Fruit fly (Drosophila melanogaster) whole organism, embryonic: Measurements from ENCODE around the gene CG5171.
A peak's percentile ranks its signal among the peaks of the same experiment; 100 is the strongest.

Experiments used
- Atf6 ChIP-seq: fragments of 200-800 bp; sonication (Bioruptor generic); IDR thresholded peaks from 2 replicates; pipeline ENCODE4 v1.3.6; 2022; ENCODE audit warnings: missing biosample characterization, missing genetic modification characterization
- C15 ChIP-seq: fragments of 200-800 bp; sonication (Bioruptor generic); IDR thresholded peaks from 3 replicates; pipeline ENCODE4 v1.3.6; 2022; ENCODE audit warnings: missing biosample characterization, missing genetic modification characterization
- CG10462 ChIP-seq: fragments of 200-800 bp; sonication (Bioruptor generic); optimal IDR thresholded peaks from 2 replicates; lab custom pipeline; 2016; ENCODE audit warnings: missing biosample characterization, missing genetic modification characterization
- CG14050 ChIP-seq: fragments of 200-800 bp; sonication (Bioruptor generic); IDR thresholded peaks from 3 replicates; pipeline ENCODE4 v1.3.6; 2022; ENCODE audit warnings: missing biosample characterization, missing genetic modification characterization
- CG14441 ChIP-seq: fragments of 200-800 bp; sonication (Bioruptor generic); IDR thresholded peaks from 2 replicates; pipeline ENCODE4 v1.3.6; 2022; ENCODE audit warnings: missing biosample characterization, missing genetic modification characterization
- CG1602 ChIP-seq: fragments of 200-800 bp; sonication (Bioruptor generic); optimal IDR thresholded peaks from 3 replicates; lab custom pipeline; 2016; ENCODE audit warnings: missing biosample characterization, missing genetic modification characterization
- CG16815 ChIP-seq: fragments of 200-800 bp; sonication (Bioruptor generic); optimal IDR thresholded peaks from 3 replicates; lab custom pipeline; 2017; ENCODE audit warnings: missing biosample characterization, mild to moderate bottlenecking, missing genetic modification characterization
- CG17612 ChIP-seq: fragments of 200-800 bp; sonication (Bioruptor generic); IDR thresholded peaks from 2 replicates; pipeline ENCODE4 v1.3.6; 2022; ENCODE audit warnings: missing biosample characterization, missing genetic modification characterization
- CG2199 ChIP-seq: fragments of 200-800 bp; sonication (Bioruptor generic); IDR thresholded peaks from 3 replicates; pipeline ENCODE4 v1.3.6; 2022; ENCODE audit warnings: missing biosample characterization, missing genetic modification characterization
- CG30403 ChIP-seq: fragments of 200-800 bp; sonication (Bioruptor generic); optimal IDR thresholded peaks from 3 replicates; lab custom pipeline; 2016; ENCODE audit warnings: missing biosample characterization, missing genetic modification characterization
- CG30431 ChIP-seq: fragments of 200-800 bp; sonication (Bioruptor generic); optimal IDR thresholded peaks from 2 replicates; lab custom pipeline; 2017; ENCODE audit warnings: missing biosample characterization, missing genetic modification characterization
- CG31441 ChIP-seq: fragments of 200-800 bp; sonication (Bioruptor generic); IDR thresholded peaks from 2 replicates; pipeline ENCODE4 v1.3.6; 2022; ENCODE audit warnings: missing biosample characterization, missing genetic modification characterization
- CG34422 ChIP-seq: fragments of 200-800 bp; sonication (Bioruptor generic); IDR thresholded peaks from 3 replicates; pipeline ENCODE4 v1.3.6; 2022; ENCODE audit warnings: missing biosample characterization, missing genetic modification characterization
- CG43689 ChIP-seq: fragments of 200-800 bp; sonication (Bioruptor generic); IDR thresholded peaks from 2 replicates; pipeline ENCODE4 v1.3.6; 2022; ENCODE audit warnings: missing biosample characterization, missing genetic modification characterization
- CG6654 ChIP-seq: fragments of 200-800 bp; sonication (Bioruptor generic); optimal IDR thresholded peaks from 2 replicates; lab custom pipeline; 2017; ENCODE audit warnings: missing biosample characterization, mild to moderate bottlenecking, missing genetic modification characterization
- CG7786 ChIP-seq: fragments of 200-800 bp; sonication (Bioruptor generic); optimal IDR thresholded peaks from 2 replicates; lab custom pipeline; 2016; ENCODE audit warnings: missing biosample characterization, missing genetic modification characterization
- CG8290 ChIP-seq, 3 experiments: fragments of 200-800 bp; sonication (Bioruptor generic); optimal IDR thresholded peaks; 2 replicates each; lab custom pipeline; 2016 to 2019; ENCODE audit warnings: missing biosample characterization in 3 of 3, missing genetic modification characterization in 3 of 3, mild to moderate bottlenecking in 2 of 3, moderate library complexity in 1 of 3
- CG9727 ChIP-seq: fragments of 200-800 bp; sonication (Bioruptor generic); optimal IDR thresholded peaks from 3 replicates; lab custom pipeline; 2017; ENCODE audit warnings: missing biosample characterization, mild to moderate bottlenecking, missing genetic modification characterization
- Eip74EF ChIP-seq, 2 experiments: fragments of 200-800 bp in 1 of 2; fragments of >200 bp in 1 of 2; sonication (Bioruptor generic) in 1 of 2; optimal IDR thresholded peaks; 2 replicates each; lab custom pipeline; 2017 to 2019; ENCODE audit warnings: missing biosample characterization in 2 of 2, missing genetic modification characterization in 2 of 2, mild to moderate bottlenecking in 1 of 2, moderate library complexity in 1 of 2
- GATAe ChIP-seq: fragments of 200-800 bp; sonication (Bioruptor generic); conservative IDR thresholded peaks from 2 replicates; pipeline ENCODE4 v1.3.6; 2022; ENCODE audit warnings: missing biosample characterization, missing genetic modification characterization
- Gsc ChIP-seq: fragments of 200-800 bp; sonication (Bioruptor generic); IDR thresholded peaks from 2 replicates; pipeline ENCODE4 v1.3.6; 2022; ENCODE audit warnings: missing biosample characterization, missing genetic modification characterization
- H2.0 ChIP-seq: fragments of 200-800 bp; sonication (Bioruptor generic); IDR thresholded peaks from 2 replicates; pipeline ENCODE4 v1.3.6; 2022; ENCODE audit warnings: missing biosample characterization, missing genetic modification characterization
- Hand ChIP-seq: fragments of 200-800 bp; sonication (Bioruptor generic); optimal IDR thresholded peaks from 2 replicates; lab custom pipeline; 2017; ENCODE audit warnings: mild to moderate bottlenecking, missing biosample characterization, missing genetic modification reagents, missing genetic modification characterization
- Hr51 ChIP-seq, 2 experiments: fragments of 200-800 bp; sonication (Bioruptor generic); optimal IDR thresholded peaks; 2 replicates in 1 of 2; 3 replicates in 1 of 2; lab custom pipeline; 2016 to 2018; ENCODE audit warnings: missing biosample characterization in 2 of 2, missing genetic modification characterization in 2 of 2, mild to moderate bottlenecking in 1 of 2, moderate library complexity in 1 of 2
- Lim3 ChIP-seq: fragments of 200-800 bp; sonication (Bioruptor generic); IDR thresholded peaks from 2 replicates; pipeline ENCODE4 v1.3.6; 2022; ENCODE audit warnings: missing biosample characterization, missing genetic modification characterization
- MTF-1 ChIP-seq: fragments of 200-800 bp; sonication (Bioruptor generic); optimal IDR thresholded peaks from 2 replicates; lab custom pipeline; 2018; ENCODE audit warnings: missing biosample characterization, mild to moderate bottlenecking, missing genetic modification characterization, borderline replicate concordance
- Nf-YA ChIP-seq: fragments of 200-800 bp; sonication (Bioruptor generic); IDR thresholded peaks from 2 replicates; pipeline ENCODE4 v1.3.6; 2022; ENCODE audit warnings: missing biosample characterization, missing genetic modification characterization
- Nf-YB ChIP-seq: fragments of 200-800 bp; sonication (Bioruptor generic); optimal IDR thresholded peaks from 3 replicates; lab custom pipeline; 2019; ENCODE audit warnings: missing biosample characterization, mild to moderate bottlenecking, missing genetic modification characterization, moderate library complexity
- Ptx1 ChIP-seq: fragments of 200-800 bp; sonication (Bioruptor generic); IDR thresholded peaks from 2 replicates; pipeline ENCODE4 v1.3.6; 2022; ENCODE audit warnings: missing biosample characterization, missing genetic modification characterization
- Sin3A ChIP-seq: fragments of >200 bp; optimal IDR thresholded peaks from 2 replicates; lab custom pipeline; 2018
- Stat92E ChIP-seq, 3 experiments: fragments of >200 bp in 2 of 3; fragments of 200-800 bp in 1 of 3; sonication (Bioruptor generic) in 1 of 3; optimal IDR thresholded peaks; 2 replicates each; lab custom pipeline; 2017 to 2019; ENCODE audit warnings: missing biosample characterization in 3 of 3, missing genetic modification characterization in 3 of 3, mild to moderate bottlenecking in 1 of 3, moderate library complexity in 1 of 3
- Xrp1 ChIP-seq: fragments of 200-800 bp; sonication (Bioruptor generic); IDR thresholded peaks from 2 replicates; pipeline ENCODE4 v1.3.6; 2022; ENCODE audit warnings: missing biosample characterization, missing genetic modification characterization
- ase ChIP-seq: fragments of 200-800 bp; sonication (Bioruptor generic); IDR thresholded peaks from 3 replicates; pipeline ENCODE4 v1.3.6; 2022; ENCODE audit warnings: missing biosample characterization, missing genetic modification characterization
- bab2 ChIP-seq: fragments of 200-800 bp; sonication (Bioruptor generic); optimal IDR thresholded peaks from 2 replicates; lab custom pipeline; 2016; ENCODE audit warnings: missing biosample characterization, missing genetic modification characterization
- bsh ChIP-seq, 2 experiments: fragments of 200-800 bp; sonication (Bioruptor generic); optimal IDR thresholded peaks; 2 replicates each; lab custom pipeline; 2017 to 2018; ENCODE audit warnings: mild to moderate bottlenecking in 2 of 2, missing biosample characterization in 2 of 2, missing genetic modification characterization in 2 of 2, moderate library complexity in 1 of 2
- cas ChIP-seq: fragments of 200-800 bp; sonication (Bioruptor generic); IDR thresholded peaks from 2 replicates; pipeline ENCODE4 v1.3.6; 2022; ENCODE audit warnings: missing biosample characterization, missing genetic modification characterization
- dysf ChIP-seq: fragments of 200-800 bp; sonication (Bioruptor generic); IDR thresholded peaks from 3 replicates; pipeline ENCODE4 v1.3.6; 2022; ENCODE audit warnings: missing biosample characterization, missing genetic modification characterization
- fru ChIP-seq: fragments of >200 bp; optimal IDR thresholded peaks from 2 replicates; lab custom pipeline; 2017
- gem ChIP-seq: fragments of 200-800 bp; sonication (Bioruptor generic); optimal IDR thresholded peaks from 2 replicates; lab custom pipeline; 2019; ENCODE audit warnings: missing biosample characterization, mild to moderate bottlenecking, missing genetic modification characterization, moderate library complexity
- lbe ChIP-seq: fragments of 200-800 bp; sonication (Bioruptor generic); optimal IDR thresholded peaks from 2 replicates; lab custom pipeline; 2016; ENCODE audit warnings: missing biosample characterization, mild to moderate bottlenecking, missing genetic modification characterization
- pb ChIP-seq: fragments of 200-800 bp; sonication (Bioruptor generic); optimal IDR thresholded peaks from 3 replicates; lab custom pipeline; 2016; ENCODE audit warnings: missing biosample characterization, missing genetic modification characterization
- peb ChIP-seq: fragments of 200-800 bp; sonication (Bioruptor generic); IDR thresholded peaks from 2 replicates; pipeline ENCODE4 v1.3.6; 2022; ENCODE audit warnings: missing biosample characterization, missing genetic modification characterization
- ranshi ChIP-seq: fragments of 200-800 bp; sonication (Bioruptor generic); IDR thresholded peaks from 2 replicates; pipeline ENCODE4 v1.3.6; 2022; ENCODE audit warnings: missing biosample characterization, missing genetic modification characterization
- row ChIP-seq: fragments of 200-800 bp; sonication (Bioruptor generic); IDR thresholded peaks from 3 replicates; pipeline ENCODE4 v1.3.6; 2022; ENCODE audit warnings: missing biosample characterization, missing genetic modification characterization
- sisA ChIP-seq: fragments of 200-800 bp; sonication (Bioruptor generic); IDR thresholded peaks from 2 replicates; pipeline ENCODE4 v1.3.6; 2022; ENCODE audit warnings: missing biosample characterization, missing genetic modification characterization
- so ChIP-seq: fragments of 200-800 bp; sonication (Bioruptor generic); IDR thresholded peaks from 3 replicates; pipeline ENCODE4 v1.3.6; 2022; ENCODE audit warnings: missing biosample characterization, missing genetic modification characterization
- ssp ChIP-seq: fragments of 200-800 bp; sonication (Bioruptor generic); IDR thresholded peaks from 2 replicates; pipeline ENCODE4 v1.3.6; 2022; ENCODE audit warnings: missing biosample characterization, missing genetic modification characterization
- stc ChIP-seq: fragments of 200-800 bp; sonication (Bioruptor generic); IDR thresholded peaks from 2 replicates; pipeline ENCODE4 v1.3.6; 2022; ENCODE audit warnings: missing biosample characterization, missing genetic modification characterization
- toy ChIP-seq: fragments of 200-800 bp; sonication (Bioruptor generic); IDR thresholded peaks from 2 replicates; pipeline ENCODE4 v1.3.6; 2022; ENCODE audit warnings: missing biosample characterization, missing genetic modification characterization
- ttk ChIP-seq: fragments of 200-800 bp; sonication (Bioruptor generic); IDR thresholded peaks from 2 replicates; pipeline ENCODE4 v2.1.2; 2022; ENCODE audit warnings: missing biosample characterization, missing genetic modification characterization
- wek ChIP-seq: fragments of 200-800 bp; sonication (Bioruptor generic); optimal IDR thresholded peaks from 3 replicates; lab custom pipeline; 2018; ENCODE audit warnings: missing biosample characterization, mild to moderate bottlenecking, missing genetic modification characterization, moderate library complexity
- zfh2 ChIP-seq: fragments of 200-800 bp; sonication (Bioruptor generic); optimal IDR thresholded peaks from 2 replicates; lab custom pipeline; 2016; ENCODE audit warnings: missing biosample characterization, missing genetic modification characterization

Gene CG5171

DNA sequence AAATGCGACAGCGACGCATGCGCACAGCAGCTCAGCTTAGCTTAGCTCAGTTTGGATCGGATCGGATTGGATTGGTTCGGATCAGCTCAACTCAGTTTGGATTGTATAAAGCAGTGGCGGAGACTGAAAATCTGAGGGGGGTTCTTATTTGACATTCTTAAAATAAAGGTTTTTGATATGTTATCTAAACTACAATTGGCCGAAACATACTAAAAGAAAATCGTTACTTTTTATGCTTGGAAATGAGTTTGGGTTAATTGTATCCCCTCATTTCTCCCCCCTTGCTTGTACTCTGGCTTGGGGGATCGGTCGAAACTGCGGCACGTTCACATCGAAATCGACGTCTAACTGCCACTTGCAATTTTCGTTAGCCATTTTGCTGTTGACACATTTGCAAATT is 25.0 kb upstream of the CG5171 start (continued):
- TF ChIP-seq GATAe (GFP tag; lab: Robert Waterston, UW) (no peak), CG1602 (no peak), CG2199 (GFP tag; lab: Robert Waterston, UW) (no peak), CG16815 (GFP tag; lab: Kevin White, UChicago) (no peak), CG10462 (GFP tag; lab: Kevin White, UChicago) (no peak), CG30431 (GFP tag; lab: Kevin White, UChicago) (no peak), lbe (GFP tag; lab: Kevin White, UChicago) (peak; percentile 1), Hr51 (GFP tag; optimal IDR thresholded peaks at IDR 0.05; lab: Kevin White, UChicago) (no peak), CG14050 (GFP tag; lab: Robert Waterston, UW) (no peak), CG7786 (GFP tag; lab: Kevin White, UChicago) (no peak), gem (tag; lab: Kevin White, UChicago) (peak; percentile 63), Xrp1 (peak; percentile 62; the same call in 1 of the 2 replicates), ssp (GFP tag; lab: Robert Waterston, UW) (0 out of 2 replicates have a peak, but pooled peaks have one; percentile 16), Ptx1 (GFP tag; lab: Robert Waterston, UW) (peak; percentile 60), CG14441 (GFP tag; lab: Robert Waterston, UW) (peak; percentile 55), H2.0 (GFP tag; lab: Robert Waterston, UW) (peak; percentile 58), dysf (GFP tag; lab: Robert Waterston, UW) (peak; percentile 55; the same call in 2 of the 3 replicates), ttk (peak; percentile 47; the same call in 1 of the 2 replicates), Stat92E (GFP tag; optimal IDR thresholded peaks at IDR 0.05; lab: Kevin White, UChicago) (no peak), Atf6 (GFP tag; lab: Robert Waterston, UW) (no peak), CG9727 (GFP tag; lab: Kevin White, UChicago) (no peak), pb (GFP tag; lab: Kevin White, UChicago) (no peak), peb (GFP tag; lab: Robert Waterston, UW) (no peak), CG6654 (GFP tag; lab: Kevin White, UChicago) (no peak), zfh2 (GFP tag; lab: Kevin White, UChicago) (no peak), Eip74EF (GFP tag; optimal IDR thresholded peaks at IDR 0.05; lab: Kevin White, UChicago) (no peak), Nf-YB (no peak), toy (GFP tag; lab: Robert Waterston, UW) (no peak), CG8290 (GFP tag; optimal IDR thresholded peaks at IDR 0.05; lab: Kevin White, UChicago) (no peak), CG8290 (tag; optimal IDR thresholded peaks at IDR 0.05; lab: Kevin White, UChicago) (no peak), Gsc (GFP tag; lab: Robert Waterston, UW) (no peak), Sin3A (lab: Kevin White, UChicago) (no peak), ranshi (peak; percentile 46; the same call in 1 of the 2 replicates), wek (GFP tag; lab: Kevin White, UChicago) (no peak), cas (GFP tag; lab: Robert Waterston, UW) (no peak), Hand (no peak), ase (GFP tag; lab: Robert Waterston, UW) (peak; percentile 59; the same call in 2 of the 3 replicates), Lim3 (GFP tag; lab: Robert Waterston, UW) (no peak), CG31441 (peak; percentile 48), bsh (GFP tag; optimal IDR thresholded peaks at IDR 0.05; lab: Kevin White, UChicago) (no peak), CG34422 (GFP tag; lab: Robert Waterston, UW) (peak; percentile 16; the same call in 1 of the 3 replicates), Nf-YA (0 out of 2 replicates have a peak, but pooled peaks have one; percentile 7), CG43689 (no peak), MTF-1 (GFP tag; lab: Kevin White, UChicago) (no peak), fru (lab: Kevin White, UChicago) (no peak), CG17612 (GFP tag; lab: Robert Waterston, UW) (no peak), CG30403 (GFP tag; lab: Kevin White, UChicago) (peak; percentile 2), so (peak; percentile 48; the same call in 2 of the 3 replicates), row (GFP tag; lab: Robert Waterston, UW) (peak; percentile 63), bab2 (GFP tag; lab: Kevin White, UChicago) (peak; percentile 4), stc (peak; percentile 45; the same call in 1 of the 2 replicates), C15 (GFP tag; lab: Robert Waterston, UW) (0 out of 3 replicates have a peak, but pooled peaks have one; percentile 33), sisA (GFP tag; lab: Robert Waterston, UW) (peak; percentile 50)
